4 worm cellular contexts compared by ENCODE assay signal in the genomic region with DNA sequence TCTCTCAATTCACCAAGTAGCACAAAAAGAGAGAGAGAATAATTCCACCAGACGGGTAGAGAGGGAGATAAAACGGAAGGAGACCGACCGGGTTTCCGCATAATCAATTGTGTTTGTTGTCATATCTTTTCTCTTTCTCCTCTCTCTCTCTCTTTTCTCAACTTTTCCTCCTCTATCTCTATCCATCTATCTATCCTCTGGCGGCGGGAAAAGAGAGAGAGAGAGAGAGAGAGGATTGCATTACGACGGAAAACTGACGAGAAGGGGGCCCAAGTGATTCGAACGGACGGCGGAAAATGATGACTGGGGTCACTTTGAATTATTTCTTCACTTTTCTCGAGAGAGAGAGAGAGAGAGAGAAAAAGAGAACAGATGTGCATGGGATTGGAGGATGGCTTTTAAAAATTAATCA.
TF ChIP-seq lines count a peak whose summit lies in the region.

No protein-coding gene starts in this region.

TF ChIP-seq in whole organism, L2 larva, 48 proteins besides CTCF, POLR2A, EP300 and RAD21 (continues in another document):
- TF ChIP-seq nhr-23 (tag; optimal IDR thresholded peaks at IDR 0.05; lab: Kevin White, UChicago) (no peak), snpc-4 (tag; optimal IDR thresholded peaks at IDR 0.05; lab: Kevin White, UChicago) (no peak), sem-4 (tag; optimal IDR thresholded peaks at IDR 0.05; lab: Kevin White, UChicago) (peak; percentile 87), lsy-2 (tag; optimal IDR thresholded peaks at IDR 0.05; lab: Kevin White, UChicago) (peak; percentile 7 to 69), sma-3 (GFP tag; optimal IDR thresholded peaks at IDR 0.05; lab: Kevin White, UChicago) (peak; percentile 59), ztf-4 (tag; optimal IDR thresholded peaks at IDR 0.05; lab: Kevin White, UChicago) (peak; percentile 34), ztf-11 (tag; optimal IDR thresholded peaks at IDR 0.05; lab: Kevin White, UChicago) (no peak), crh-2 (tag; optimal IDR thresholded peaks at IDR 0.05; lab: Kevin White, UChicago) (peak; percentile 72), nhr-237 (tag; optimal IDR thresholded peaks at IDR 0.05; lab: Kevin White, UChicago) (no peak), nhr-21 (tag; optimal IDR thresholded peaks at IDR 0.05; lab: Kevin White, UChicago) (peak; percentile 52), mab-5 (tag; optimal IDR thresholded peaks at IDR 0.05; lab: Kevin White, UChicago) (peak; percentile 50), mdl-1 (tag; optimal IDR thresholded peaks at IDR 0.05; lab: Kevin White, UChicago) (peak in 1 of 2 experiments; percentile 9), zag-1 (tag; optimal IDR thresholded peaks at IDR 0.05; lab: Kevin White, UChicago) (peak; percentile 59), unc-55 (GFP tag; optimal IDR thresholded peaks at IDR 0.05; lab: Kevin White, UChicago) (peak; percentile 42), F13H6.1 (tag; optimal IDR thresholded peaks at IDR 0.05; lab: Kevin White, UChicago) (peak; percentile 94), unc-62 (GFP tag; optimal IDR thresholded peaks at IDR 0.05; lab: Kevin White, UChicago) (peak; percentile 4), skn-1 (tag; optimal IDR thresholded peaks at IDR 0.05; lab: Kevin White, UChicago) (no peak), egl-27 (tag; optimal IDR thresholded peaks at IDR 0.05; lab: Kevin White, UChicago) (peak; percentile 31), nhr-6 (tag; optimal IDR thresholded peaks at IDR 0.05; lab: Kevin White, UChicago) (peak; percentile 66), sma-9 (GFP tag; optimal IDR thresholded peaks at IDR 0.05; lab: Kevin White, UChicago) (peak; percentile 74), sma-9 (tag; optimal IDR thresholded peaks at IDR 0.05; lab: Kevin White, UChicago) (no peak), nhr-25 (tag; optimal IDR thresholded peaks at IDR 0.05; lab: Kevin White, UChicago) (peak; percentile 54)

TF ChIP-seq in whole organism, L4 larva, 104 proteins besides CTCF, POLR2A, EP300 and RAD21 (continues in another document):
- peak; percentile 21 for TF ChIP-seq F37D6.2 (tag; optimal IDR thresholded peaks at IDR 0.05; lab: Kevin White, UChicago)
- peak in 1 of 2 experiments; percentile 97 for TF ChIP-seq unc-62 (GFP tag; optimal IDR thresholded peaks at IDR 0.05 in 1 of 2; lab: Kevin White, UChicago)
- no peak for TF ChIP-seq unc-62 (tag; optimal IDR thresholded peaks at IDR 0.05; lab: Kevin White, UChicago)
- peak; percentile 71 for TF ChIP-seq mep-1 (tag; optimal IDR thresholded peaks at IDR 0.05; lab: Kevin White, UChicago)
- 0 out of 2 replicates have a peak, but pooled peaks have one; percentile 12 for TF ChIP-seq lin-38 (GFP tag; IDR thresholded peaks at IDR 0.05; lab: Robert Waterston, UW)
- TF ChIP-seq nhr-11 (tag; optimal IDR thresholded peaks at IDR 0.05; lab: Kevin White, UChicago), result peak; percentile 78
- TF ChIP-seq daf-16 (GFP tag; optimal IDR thresholded peaks at IDR 0.05; lab: Kevin White, UChicago), result peak in 1 of 2 experiments; percentile 84
- no peak for TF ChIP-seq daf-16 (tag; optimal IDR thresholded peaks at IDR 0.05; lab: Kevin White, UChicago)
- TF ChIP-seq Y48G9A.11 (GFP tag; IDR thresholded peaks at IDR 0.05; lab: Robert Waterston, UW), result no peak
- TF ChIP-seq set-16 (GFP tag; IDR thresholded peaks at IDR 0.05; lab: Robert Waterston, UW), result peak; percentile 40; the same call in 1 of the 2 replicates
- TF ChIP-seq rbr-2 (tag; optimal IDR thresholded peaks at IDR 0.05; lab: Kevin White, UChicago), result peak; percentile 60
- peak in 1 of 2 experiments; percentile 68 for TF ChIP-seq hif-1 (tag; optimal IDR thresholded peaks at IDR 0.05; lab: Kevin White, UChicago)
- peak; percentile 83 for TF ChIP-seq hlh-11 (tag; optimal IDR thresholded peaks at IDR 0.05; lab: Kevin White, UChicago)
- TF ChIP-seq mxl-2 (GFP tag; conservative IDR thresholded peaks at IDR 0.05; lab: Robert Waterston, UW), result no peak
- no peak for TF ChIP-seq lin-15B (tag; optimal IDR thresholded peaks at IDR 0.05; lab: Kevin White, UChicago)
- no peak for TF ChIP-seq hmg-1.1 (GFP tag; IDR thresholded peaks at IDR 0.05; lab: Robert Waterston, UW)
- peak; percentile 30 for TF ChIP-seq nhr-25 (tag; optimal IDR thresholded peaks at IDR 0.05; lab: Kevin White, UChicago; ENCODE audit: borderline replicate concordance, insufficient read depth)
- TF ChIP-seq duxl-1 (tag; optimal IDR thresholded peaks at IDR 0.05; lab: Kevin White, UChicago; ENCODE audit: poor library complexity), result no peak
- TF ChIP-seq nhr-28 (tag; optimal IDR thresholded peaks at IDR 0.05; lab: Kevin White, UChicago), result peak; percentile 61
- peak; percentile 56; the same call in 1 of the 2 replicates for TF ChIP-seq ctbp-1 (GFP tag; IDR thresholded peaks at IDR 0.05; lab: Robert Waterston, UW)
- peak; percentile 50 for TF ChIP-seq hlh-30 (tag; optimal IDR thresholded peaks at IDR 0.05; lab: Kevin White, UChicago; ENCODE audit: insufficient read depth)

TF ChIP-seq in whole organism, late embryonic, 69 proteins besides CTCF, POLR2A, EP300 and RAD21 (continues in another document):
- no peak for TF ChIP-seq pax-1 (tag; optimal IDR thresholded peaks at IDR 0.05; lab: Kevin White, UChicago)
- peak; percentile 91 for TF ChIP-seq unc-42 (tag; optimal IDR thresholded peaks at IDR 0.05; lab: Kevin White, UChicago)
- no peak for TF ChIP-seq fkh-6 (tag; optimal IDR thresholded peaks at IDR 0.05; lab: Kevin White, UChicago)
- peak; percentile 62 for TF ChIP-seq ceh-34 (tag; optimal IDR thresholded peaks at IDR 0.05; lab: Kevin White, UChicago)
- peak; percentile 82 for TF ChIP-seq tbx-2 (tag; optimal IDR thresholded peaks at IDR 0.05; lab: Kevin White, UChicago)
- peak; percentile 92 for TF ChIP-seq ceh-18 (tag; optimal IDR thresholded peaks at IDR 0.05; lab: Kevin White, UChicago)
- no peak for TF ChIP-seq sox-2 (GFP tag; IDR thresholded peaks at IDR 0.05; lab: Robert Waterston, UW)
- peak; percentile 20 for TF ChIP-seq ceh-2 (tag; optimal IDR thresholded peaks at IDR 0.05; lab: Kevin White, UChicago)
- peak; percentile 38 for TF ChIP-seq hlh-8 (tag; optimal IDR thresholded peaks at IDR 0.05; lab: Kevin White, UChicago)
- peak; percentile 4 for TF ChIP-seq sox-4 (tag; optimal IDR thresholded peaks at IDR 0.05; lab: Kevin White, UChicago)
- TF ChIP-seq ztf-16 (tag; optimal IDR thresholded peaks at IDR 0.05; lab: Kevin White, UChicago), result no peak
- no peak for TF ChIP-seq unc-3 (GFP tag; conservative IDR thresholded peaks at IDR 0.05; lab: Robert Waterston, UW)
- no peak for TF ChIP-seq unc-3 (tag; optimal IDR thresholded peaks at IDR 0.05; lab: Kevin White, UChicago)
- TF ChIP-seq ceh-22 (tag; optimal IDR thresholded peaks at IDR 0.05; lab: Kevin White, UChicago), result no peak
- TF ChIP-seq tbx-7 (tag; optimal IDR thresholded peaks at IDR 0.05; lab: Kevin White, UChicago), result no peak
- TF ChIP-seq fax-1 (tag; optimal IDR thresholded peaks at IDR 0.05; lab: Kevin White, UChicago), result peak; percentile 22
- peak; percentile 38 for TF ChIP-seq K09A11.1 (tag; optimal IDR thresholded peaks at IDR 0.05; lab: Kevin White, UChicago; ENCODE audit: insufficient read depth)
- TF ChIP-seq rnt-1 (tag; optimal IDR thresholded peaks at IDR 0.05; lab: Kevin White, UChicago), result peak; percentile 89
- peak; percentile 47 for TF ChIP-seq ceh-14 (tag; optimal IDR thresholded peaks at IDR 0.05; lab: Kevin White, UChicago)
- TF ChIP-seq F13H6.1 (tag; optimal IDR thresholded peaks at IDR 0.05; lab: Kevin White, UChicago), result peak; percentile 64
- TF ChIP-seq lim-6 (tag; optimal IDR thresholded peaks at IDR 0.05; lab: Kevin White, UChicago), result no peak
- TF ChIP-seq ceh-19 (GFP tag; optimal IDR thresholded peaks at IDR 0.05; lab: Kevin White, UChicago), result peak; percentile 44
- peak; percentile 89 for TF ChIP-seq unc-55 (GFP tag; optimal IDR thresholded peaks at IDR 0.05; lab: Kevin White, UChicago)
- TF ChIP-seq Y22D7AL.16 (tag; optimal IDR thresholded peaks at IDR 0.05; lab: Kevin White, UChicago), result no peak

TF ChIP-seq in whole organism, mixed stage, embryonic, 35 proteins besides CTCF, POLR2A, EP300 and RAD21 (continues in another document):
- TF ChIP-seq bed-3 (GFP tag; optimal IDR thresholded peaks at IDR 0.05; lab: Kevin White, UChicago) (no peak), sem-2 (GFP tag; optimal IDR thresholded peaks at IDR 0.05; lab: Kevin White, UChicago) (no peak), nhr-2 (tag; optimal IDR thresholded peaks at IDR 0.05; lab: Kevin White, UChicago) (no peak), snpc-4 (tag; optimal IDR thresholded peaks at IDR 0.05; lab: Kevin White, UChicago) (no peak), nhr-28 (tag; optimal IDR thresholded peaks at IDR 0.05; lab: Kevin White, UChicago) (no peak), pha-4 (tag; optimal IDR thresholded peaks at IDR 0.05; lab: Kevin White, UChicago) (peak; percentile 27), unc-120 (tag; optimal IDR thresholded peaks at IDR 0.05; lab: Kevin White, UChicago; ENCODE audit: poor library complexity, severe bottlenecking) (peak; percentile 91), drap-1 (GFP tag; optimal IDR thresholded peaks at IDR 0.05; lab: Kevin White, UChicago) (no peak), lin-32 (GFP tag; optimal IDR thresholded peaks at IDR 0.05; lab: Kevin White, UChicago) (no peak), ham-2 (GFP tag; optimal IDR thresholded peaks at IDR 0.05; lab: Kevin White, UChicago) (peak; percentile 39), lsy-2 (tag; optimal IDR thresholded peaks at IDR 0.05; lab: Kevin White, UChicago) (peak; percentile 13), lin-13 (tag; optimal IDR thresholded peaks at IDR 0.05; lab: Kevin White, UChicago) (no peak), hlh-1 (tag; optimal IDR thresholded peaks at IDR 0.05; lab: Kevin White, UChicago) (peak; percentile 30), ztf-11 (tag; optimal IDR thresholded peaks at IDR 0.05; lab: Kevin White, UChicago) (no peak), sptf-1 (tag; optimal IDR thresholded peaks at IDR 0.05; lab: Kevin White, UChicago) (peak; percentile 49), ceh-39 (tag; optimal IDR thresholded peaks at IDR 0.05; lab: Kevin White, UChicago) (peak; percentile 1), nhr-12 (tag; optimal IDR thresholded peaks at IDR 0.05; lab: Kevin White, UChicago) (no peak), ceh-43 (GFP tag; optimal IDR thresholded peaks at IDR 0.05; lab: Kevin White, UChicago) (no peak), unc-62 (GFP tag; optimal IDR thresholded peaks at IDR 0.05; lab: Kevin White, UChicago) (peak; percentile 97), mls-2 (tag; optimal IDR thresholded peaks at IDR 0.05; lab: Kevin White, UChicago) (peak; percentile 44), blmp-1 (tag; optimal IDR thresholded peaks at IDR 0.05; lab: Kevin White, UChicago) (peak; percentile 17), elt-1 (tag; optimal IDR thresholded peaks at IDR 0.05; lab: Kevin White, UChicago; ENCODE audit: borderline replicate concordance, insufficient read depth) (peak; percentile 73), flh-1 (GFP tag; optimal IDR thresholded peaks at IDR 0.05; lab: Kevin White, UChicago) (no peak), ces-1 (GFP tag; optimal IDR thresholded peaks at IDR 0.05; lab: Kevin White, UChicago) (peak; percentile 96), tbx-8 (GFP tag; optimal IDR thresholded peaks at IDR 0.05; lab: Kevin White, UChicago) (no peak), zip-8 (tag; optimal IDR thresholded peaks at IDR 0.05; lab: Kevin White, UChicago) (no peak), mep-1 (tag; optimal IDR thresholded peaks at IDR 0.05; lab: Kevin White, UChicago) (no peak), elt-3 (tag; optimal IDR thresholded peaks at IDR 0.05; lab: Kevin White, UChicago) (no peak)
